Worm (Caenorhabditis elegans) whole organism, young adult: ENCODE measurements around the gene ttbk-5.

Experiments
- F23B12.7 ChIP-seq: sonication (generic microtip); optimal IDR thresholded peaks from 2 replicates; lab custom pipeline; 2017; ENCODE audit warnings: missing genetic modification characterization, mild to moderate bottlenecking, missing compliant biosample characterization, antibody characterized with exemption, moderate library complexity; ENCODE audit not compliant: insufficient read depth
- F33H1.4 ChIP-seq: fragments of 200-800 bp; sonication (Bioruptor generic); IDR thresholded peaks from 2 replicates; pipeline ENCODE4 v1.3.6; 2022; ENCODE audit warnings: missing genetic modification reagents, missing genetic modification characterization, missing compliant biosample characterization
- F52B5.7 ChIP-seq: sonication (generic microtip); optimal IDR thresholded peaks from 2 replicates; lab custom pipeline; 2016; ENCODE audit warnings: mild to moderate bottlenecking, missing genetic modification characterization, missing compliant biosample characterization
- F57A8.1 ChIP-seq: fragments of 200-800 bp; sonication (Bioruptor generic); optimal IDR thresholded peaks from 2 replicates; lab custom pipeline; 2018; ENCODE audit warnings: mild to moderate bottlenecking, missing genetic modification characterization, moderate library complexity, missing compliant biosample characterization
- K11D2.4 ChIP-seq: fragments of 200-800 bp; sonication (Bioruptor generic); IDR thresholded peaks from 2 replicates; pipeline ENCODE4 v1.3.6; 2022; ENCODE audit warnings: missing genetic modification reagents, missing genetic modification characterization, missing compliant biosample characterization
- K12H6.12 ChIP-seq: fragments of 200-800 bp; sonication (Bioruptor generic); optimal IDR thresholded peaks from 2 replicates; lab custom pipeline; 2018; ENCODE audit warnings: mild to moderate bottlenecking, missing genetic modification characterization, missing compliant biosample characterization
- Y56A3A.18 ChIP-seq: fragments of 200-800 bp; sonication (Bioruptor generic); IDR thresholded peaks from 2 replicates; pipeline ENCODE4 v1.3.6; 2022; ENCODE audit warnings: missing genetic modification reagents, missing genetic modification characterization, missing compliant biosample characterization
- Y67H2A.10 ChIP-seq: fragments of 200-800 bp; sonication (Bioruptor generic); conservative IDR thresholded peaks from 2 replicates; pipeline ENCODE4 v1.3.6; 2022; ENCODE audit warnings: missing genetic modification reagents, missing genetic modification characterization, missing compliant biosample characterization
- Y79H2A.3 ChIP-seq: fragments of 200-800 bp; sonication (Bioruptor generic); conservative IDR thresholded peaks from 2 replicates; pipeline ENCODE4 v1.3.6; 2022; ENCODE audit warnings: missing genetic modification reagents, missing genetic modification characterization, missing compliant biosample characterization
- atf-7 ChIP-seq: sonication (generic microtip); optimal IDR thresholded peaks from 2 replicates; lab custom pipeline; 2017; ENCODE audit warnings: mild to moderate bottlenecking, missing genetic modification characterization, missing compliant biosample characterization
- bed-1 ChIP-seq: fragments of 200-800 bp; sonication (Bioruptor generic); IDR thresholded peaks from 2 replicates; pipeline ENCODE4 v1.3.6; 2022; ENCODE audit warnings: missing genetic modification reagents, missing genetic modification characterization, missing compliant biosample characterization
- ccch-3 ChIP-seq: fragments of 200-800 bp; sonication (Bioruptor generic); optimal IDR thresholded peaks from 2 replicates; lab custom pipeline; 2018; ENCODE audit warnings: mild to moderate bottlenecking, missing genetic modification characterization, missing compliant biosample characterization
- cebp-2 ChIP-seq: fragments of 200-800 bp; sonication (Bioruptor generic); IDR thresholded peaks from 2 replicates; pipeline ENCODE4 v1.3.6; 2022; ENCODE audit warnings: missing genetic modification characterization, missing compliant biosample characterization
- ceh-100 ChIP-seq: fragments of 200-800 bp; sonication (Bioruptor generic); IDR thresholded peaks from 2 replicates; pipeline ENCODE4 v1.3.6; 2022; ENCODE audit warnings: missing genetic modification reagents, missing genetic modification characterization, missing compliant biosample characterization
- ceh-40 ChIP-seq: fragments of 200-800 bp; sonication (Bioruptor generic); IDR thresholded peaks from 2 replicates; pipeline ENCODE4 v1.3.6; 2022; ENCODE audit warnings: missing genetic modification characterization, missing compliant biosample characterization
- dpl-1 ChIP-seq: fragments of 150-350 bp; optimal IDR thresholded peaks from 2 replicates; lab custom pipeline; 2014; ENCODE audit warnings: missing biosample characterization, missing genetic modification reagents, missing genetic modification characterization
- egl-18 ChIP-seq: fragments of 200-800 bp; sonication (Bioruptor generic); IDR thresholded peaks from 2 replicates; pipeline ENCODE4 v1.3.6; 2022; ENCODE audit warnings: missing genetic modification reagents, missing genetic modification characterization, missing compliant biosample characterization
- egl-44 ChIP-seq: fragments of 200-800 bp; sonication (Bioruptor generic); IDR thresholded peaks from 2 replicates; pipeline ENCODE4 v1.3.6; 2022; ENCODE audit warnings: missing genetic modification reagents, missing genetic modification characterization, missing compliant biosample characterization
- fkh-3 ChIP-seq: sonication (generic microtip); optimal IDR thresholded peaks from 2 replicates; lab custom pipeline; 2016; ENCODE audit warnings: mild to moderate bottlenecking, missing genetic modification characterization, missing compliant biosample characterization
- hlh-26 ChIP-seq: fragments of 200-800 bp; sonication (Bioruptor generic); conservative IDR thresholded peaks from 2 replicates; pipeline ENCODE4 v1.3.6; 2022; ENCODE audit warnings: missing genetic modification reagents, missing genetic modification characterization, missing compliant biosample characterization
- lag-1 ChIP-seq: fragments of 200-800 bp; sonication (Bioruptor generic); IDR thresholded peaks from 2 replicates; pipeline ENCODE4 v1.3.6; 2022; ENCODE audit warnings: missing genetic modification reagents, missing genetic modification characterization, missing compliant biosample characterization
- let-526 ChIP-seq: fragments of 200-800 bp; sonication (Bioruptor generic); IDR thresholded peaks from 2 replicates; pipeline ENCODE4 v1.3.6; 2022; ENCODE audit warnings: missing genetic modification reagents, missing genetic modification characterization, missing compliant biosample characterization
- lir-1 ChIP-seq: fragments of 200-800 bp; sonication (Bioruptor generic); conservative IDR thresholded peaks from 2 replicates; pipeline ENCODE4 v1.3.6; 2022; ENCODE audit warnings: missing genetic modification reagents, missing genetic modification characterization, missing compliant biosample characterization
- madf-6 ChIP-seq: fragments of 200-800 bp; sonication (Bioruptor generic); IDR thresholded peaks from 2 replicates; pipeline ENCODE4 v1.3.6; 2022; ENCODE audit warnings: missing genetic modification reagents, missing genetic modification characterization, missing compliant biosample characterization
- mes-4 ChIP-seq: sonication (generic microtip); optimal IDR thresholded peaks from 2 replicates; lab custom pipeline; 2016; ENCODE audit warnings: missing genotype, missing genetic modification characterization, missing compliant biosample characterization
- nfya-1 ChIP-seq: sonication (generic microtip); optimal IDR thresholded peaks from 2 replicates; lab custom pipeline; 2017; ENCODE audit warnings: antibody characterized with exemption, missing compliant biosample characterization, missing genetic modification characterization, borderline replicate concordance; ENCODE audit not compliant: insufficient read depth
- nhr-179 ChIP-seq: sonication (generic microtip); optimal IDR thresholded peaks from 2 replicates; lab custom pipeline; 2016; ENCODE audit warnings: mild to moderate bottlenecking, missing genetic modification characterization, missing compliant biosample characterization
- nhr-27 ChIP-seq: fragments of 200-800 bp; sonication (Bioruptor generic); optimal IDR thresholded peaks from 2 replicates; lab custom pipeline; 2018; ENCODE audit warnings: mild to moderate bottlenecking, missing genetic modification characterization, moderate library complexity, missing compliant biosample characterization
- nhr-80 ChIP-seq: sonication (generic microtip); optimal IDR thresholded peaks from 2 replicates; lab custom pipeline; 2016; ENCODE audit warnings: missing genetic modification characterization, missing compliant biosample characterization
- nhr-90 ChIP-seq: sonication (generic microtip); optimal IDR thresholded peaks from 2 replicates; lab custom pipeline; 2016; ENCODE audit warnings: missing genotype, mild to moderate bottlenecking, missing genetic modification characterization, missing compliant biosample characterization
- pha-4 ChIP-seq: fragments of 150-350 bp; sonication (generic microtip); optimal IDR thresholded peaks from 2 replicates; lab custom pipeline; 2014; ENCODE audit warnings: missing biosample characterization, missing genetic modification reagents, missing genetic modification characterization
- rec-8 ChIP-seq, 2 experiments: sonication (generic microtip); optimal IDR thresholded peaks; 2 replicates each; lab custom pipeline; 2016; ENCODE audit warnings: mild to moderate bottlenecking in 2 of 2, missing genetic modification characterization in 2 of 2, missing genetic modification reagents in 2 of 2, missing genotype in 2 of 2, missing biosample characterization in 1 of 2, missing compliant biosample characterization in 1 of 2, moderate library complexity in 1 of 2
- repo-1 ChIP-seq: sonication (generic microtip); optimal IDR thresholded peaks from 2 replicates; lab custom pipeline; 2017; ENCODE audit warnings: mild to moderate bottlenecking, missing genetic modification characterization, missing compliant biosample characterization
- sea-2 ChIP-seq: fragments of 200-800 bp; sonication (Bioruptor generic); IDR thresholded peaks from 2 replicates; pipeline ENCODE4 v1.3.6; 2022; ENCODE audit warnings: missing genetic modification characterization, missing compliant biosample characterization
- snpc-3.4 ChIP-seq: sonication (generic microtip); optimal IDR thresholded peaks from 2 replicates; lab custom pipeline; 2017; ENCODE audit warnings: missing genetic modification characterization, mild to moderate bottlenecking, missing compliant biosample characterization, antibody characterized with exemption, moderate library complexity, missing genotype, missing genetic modification reagents
- somi-1 ChIP-seq: fragments of 200-800 bp; sonication (Bioruptor generic); optimal IDR thresholded peaks from 2 replicates; lab custom pipeline; 2018; ENCODE audit warnings: mild to moderate bottlenecking, missing genetic modification characterization, missing compliant biosample characterization
- tbp1 ChIP-seq: fragments of 200-800 bp; sonication (Bioruptor generic); optimal IDR thresholded peaks from 2 replicates; lab custom pipeline; 2018; ENCODE audit warnings: mild to moderate bottlenecking, missing genetic modification characterization, missing compliant biosample characterization
- tbx-9 ChIP-seq: sonication (generic microtip); optimal IDR thresholded peaks from 2 replicates; lab custom pipeline; 2016; ENCODE audit warnings: borderline replicate concordance, missing genetic modification characterization, inconsistent platforms, missing compliant biosample characterization
- xnd-1 ChIP-seq: sonication (generic microtip); optimal IDR thresholded peaks from 2 replicates; lab custom pipeline; 2016; ENCODE audit warnings: missing genotype, missing genetic modification reagents, missing genetic modification characterization, missing compliant biosample characterization
- ztf-18 ChIP-seq: sonication (generic microtip); optimal IDR thresholded peaks from 2 replicates; lab custom pipeline; 2016; ENCODE audit warnings: missing genotype, mild to moderate bottlenecking, missing genetic modification characterization, missing compliant biosample characterization
- ztf-25 ChIP-seq: fragments of 200-800 bp; sonication (Bioruptor generic); IDR thresholded peaks from 2 replicates; pipeline ENCODE4 v1.3.6; 2022; ENCODE audit warnings: missing genetic modification reagents, missing genetic modification characterization, missing compliant biosample characterization

The ttbk-5 gene

ce11 chrIV:10090358-10090757 is at the start of gene ttbk-5:
ttbk-5 (plus strand) TSS chrIV:10090658.
- TF ChIP-seq tbp1 (no peak), lir-1 (GFP tag; lab: Robert Waterston, UW) (no peak), pha-4 (tag; lab: Kevin White, UChicago) (no peak), tbx-9 (tag; lab: Kevin White, UChicago) (no peak), dpl-1 (GFP tag; lab: Kevin White, UChicago) (no peak), bed-1 (GFP tag; lab: Robert Waterston, UW) (no peak), fkh-3 (tag; lab: Kevin White, UChicago) (no peak), ccch-3 (GFP tag; lab: Kevin White, UChicago) (no peak), F52B5.7 (no peak), K12H6.12 (no peak), mes-4 (tag; lab: Kevin White, UChicago) (no peak), cebp-2 (GFP tag; lab: Robert Waterston, UW) (no peak), let-526 (GFP tag; lab: Robert Waterston, UW) (no peak), Y79H2A.3 (no peak), ztf-25 (GFP tag; lab: Robert Waterston, UW) (no peak), nhr-90 (no peak)

- TF ChIP-seq egl-18 (GFP tag; lab: Robert Waterston, UW) (no peak), atf-7 (tag; lab: Kevin White, UChicago) (no peak), somi-1 (GFP tag; lab: Kevin White, UChicago) (no peak), K11D2.4 (GFP tag; lab: Robert Waterston, UW) (no peak), nfya-1 (tag; lab: Kevin White, UChicago) (no peak), nhr-179 (tag; lab: Kevin White, UChicago) (no peak), egl-44 (GFP tag; lab: Robert Waterston, UW) (no peak)
Measured at ce11 chrIV:10040803-10041202, 49.7 kb upstream of the ttbk-5 start, which contains the start of gene dhs-31. dhs-31 (minus strand) TSS chrIV:10040903.

- no peak for TF ChIP-seq rec-8 (tag; optimal IDR thresholded peaks at IDR 0.05; lab: Kevin White, UChicago)
- no peak for TF ChIP-seq ccch-3 (GFP tag; lab: Kevin White, UChicago)
- no peak for TF ChIP-seq F33H1.4 (GFP tag; lab: Robert Waterston, UW)
- TF ChIP-seq tbp1, result no peak
- no peak for TF ChIP-seq repo-1 (tag; lab: Kevin White, UChicago)
- TF ChIP-seq, all 124 proteins: peak for 0
Measured at ce11 chrIV:10042881-10043280, 47.6 kb upstream of the ttbk-5 start, which contains the start of gene frk-1. frk-1 (plus strand) TSS chrIV:10043181.

ce11 chrIV:10046005-10046404 is 44.5 kb upstream of the ttbk-5 start:
- TF ChIP-seq ztf-18 (tag; lab: Kevin White, UChicago) (no peak), Y67H2A.10 (GFP tag; lab: Robert Waterston, UW) (no peak), snpc-3.4 (tag; lab: Kevin White, UChicago) (no peak), F23B12.7 (tag; lab: Kevin White, UChicago) (no peak), hlh-26 (no peak), F33H1.4 (GFP tag; lab: Robert Waterston, UW) (no peak), nhr-27 (tag; lab: Kevin White, UChicago) (no peak), Y56A3A.18 (no peak), ceh-40 (GFP tag; lab: Robert Waterston, UW) (no peak), F57A8.1 (no peak), sea-2 (GFP tag; lab: Robert Waterston, UW) (no peak), lag-1 (GFP tag; lab: Robert Waterston, UW) (no peak), somi-1 (GFP tag; lab: Kevin White, UChicago) (no peak), madf-6 (no peak), nhr-80 (tag; lab: Kevin White, UChicago) (no peak), xnd-1 (tag; lab: Kevin White, UChicago) (no peak), K11D2.4 (GFP tag; lab: Robert Waterston, UW) (no peak), ceh-100 (GFP tag; lab: Robert Waterston, UW) (no peak)
- TF ChIP-seq, all 124 proteins: peak for 0
